Worm (Caenorhabditis elegans): Measurements from ENCODE around the gene F31E3.2.
A peak's percentile ranks its signal among the peaks of the same experiment; 100 is the strongest.

F31E3.2 gene

DNA sequence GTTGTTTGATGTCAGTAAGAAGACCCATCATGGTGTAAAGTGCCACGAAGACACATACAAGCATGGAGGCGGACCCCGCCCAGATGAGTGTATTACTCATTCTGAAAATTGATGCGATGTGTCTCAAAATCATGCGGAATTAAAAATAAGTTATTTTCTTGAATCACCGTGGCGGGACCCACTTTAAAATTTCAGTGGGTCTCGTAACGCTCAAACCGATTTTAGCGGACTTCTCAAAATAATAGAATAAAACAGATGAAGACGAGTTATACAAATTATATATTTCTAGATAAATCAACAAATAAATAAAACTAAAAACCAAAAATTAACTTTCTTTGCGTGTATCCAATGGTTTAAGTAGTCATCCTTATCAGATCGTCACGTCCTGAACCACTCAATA is 46.7 kb downstream of the F31E3.2 start, which contains the start of gene col-8:
Gene col-8 (minus strand): TSS at position 101 of the 400 bp plus-strand sequence.
- TF ChIP-seq tbx-2 (tag; optimal IDR thresholded peaks at IDR 0.05) (no peak), pha-4 (tag; optimal IDR thresholded peaks at IDR 0.05) (no peak), eor-1 (tag; optimal IDR thresholded peaks at IDR 0.05) (no peak), ztf-4 (tag; optimal IDR thresholded peaks at IDR 0.05) (no peak), jun-1 (tag; optimal IDR thresholded peaks at IDR 0.05) (no peak), ceh-9 (tag; optimal IDR thresholded peaks at IDR 0.05) (no peak), mdl-1 (tag; optimal IDR thresholded peaks at IDR 0.05) (no peak), nhr-12 (tag; optimal IDR thresholded peaks at IDR 0.05) (no peak), daf-12 (tag; optimal IDR thresholded peaks at IDR 0.05) (no peak), fkh-10 (GFP tag; optimal IDR thresholded peaks at IDR 0.05) (no peak), nhr-67 (tag; optimal IDR thresholded peaks at IDR 0.05) (no peak), nfya-1 (tag; optimal IDR thresholded peaks at IDR 0.05; ENCODE audit: insufficient read depth) (no peak), zag-1 (tag; optimal IDR thresholded peaks at IDR 0.05) (no peak)

DNA sequence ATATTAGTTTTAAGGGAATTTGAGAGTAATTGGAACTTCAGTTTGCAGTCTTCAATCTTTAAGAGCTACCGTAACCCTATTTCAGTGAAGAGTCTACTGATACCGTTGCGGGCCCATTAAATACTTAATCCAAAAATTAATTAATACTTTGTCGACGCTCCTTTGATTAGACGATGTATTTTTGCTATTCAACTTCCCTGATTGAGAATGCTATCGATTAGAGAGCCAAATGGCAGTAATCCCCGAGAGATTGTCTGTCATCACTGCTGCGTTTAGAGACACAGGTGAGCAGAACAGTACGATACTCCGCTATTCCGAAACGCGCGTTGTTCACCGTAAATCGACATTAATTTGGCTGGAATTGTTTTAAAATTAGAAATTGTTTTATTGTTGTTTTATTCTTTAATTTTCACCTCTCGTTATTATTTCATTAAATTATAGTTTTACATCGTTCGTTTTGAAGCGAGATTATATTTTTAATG is 47.4 kb downstream of the F31E3.2 start, which contains the start of gene rfl-1:
Gene rfl-1 (plus strand): TSS at position 51 of the 482 bp plus-strand sequence.
- TF ChIP-seq nhr-11 (tag; optimal IDR thresholded peaks at IDR 0.05) (no peak), lin-15B (tag; optimal IDR thresholded peaks at IDR 0.05) (peak; percentile 80), nhr-25 (tag; optimal IDR thresholded peaks at IDR 0.05) (peak; percentile 23), R02D3.7 (tag; optimal IDR thresholded peaks at IDR 0.05) (peak; percentile 94), ceh-28 (tag; optimal IDR thresholded peaks at IDR 0.05) (peak; percentile 44), elt-2 (tag; optimal IDR thresholded peaks at IDR 0.05) (peak; percentile 12), pha-4 (tag; optimal IDR thresholded peaks at IDR 0.05) (peak; percentile 78), elt-3 (tag; optimal IDR thresholded peaks at IDR 0.05) (no peak), lin-39 (tag; optimal IDR thresholded peaks at IDR 0.05) (peak; percentile 81), nhr-67 (tag; optimal IDR thresholded peaks at IDR 0.05) (no peak), hmg-11 (tag; optimal IDR thresholded peaks at IDR 0.05) (peak; percentile 28), egl-5 (tag; optimal IDR thresholded peaks at IDR 0.05) (peak; percentile 66), nfya-1 (tag; optimal IDR thresholded peaks at IDR 0.05; ENCODE audit: insufficient read depth) (peak; percentile 68), pqm-1 (tag; optimal IDR thresholded peaks at IDR 0.05) (peak; percentile 32), skn-1 (tag; optimal IDR thresholded peaks at IDR 0.05) (peak; percentile 70)

DNA sequence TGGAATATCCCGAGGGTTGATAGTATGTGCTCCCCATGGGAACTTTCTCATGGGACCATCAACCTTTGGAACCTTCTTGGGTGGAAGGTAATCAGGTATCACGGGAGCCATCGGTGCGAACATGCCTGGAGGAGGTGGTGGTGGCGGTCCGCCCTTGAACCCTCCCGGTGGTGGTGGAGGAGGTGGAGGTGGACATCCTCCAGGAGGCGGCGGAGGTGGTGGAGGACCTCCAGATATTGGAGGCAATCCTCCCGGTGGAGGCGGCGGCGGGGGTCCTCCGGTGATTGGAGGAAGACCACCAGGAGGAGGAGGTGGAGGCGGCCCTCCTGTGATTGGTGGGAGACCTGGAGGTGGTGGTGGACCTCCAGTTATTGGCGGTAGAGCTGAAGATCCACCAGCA is 52.1 kb downstream of the F31E3.2 start:
- TF ChIP-seq ceh-16 (tag; optimal IDR thresholded peaks at IDR 0.05) (no peak), nhr-12 (tag; optimal IDR thresholded peaks at IDR 0.05) (no peak), nhr-43 (tag; optimal IDR thresholded peaks at IDR 0.05; ENCODE audit: poor library complexity, severe bottlenecking) (no peak), unc-39 (tag; optimal IDR thresholded peaks at IDR 0.05) (no peak), lsy-12 (tag; optimal IDR thresholded peaks at IDR 0.05) (no peak), nhr-11 (tag; optimal IDR thresholded peaks at IDR 0.05) (no peak)
